Fruit fly (Drosophila melanogaster): ENCODE results near the gene CG6696.

The CG6696 gene

dm6 chrX:18657502-18657947, 4.4 kb downstream of the CG6696 start, which contains the start of gene fu (continued):
- TF ChIP-seq Oli (tag; optimal IDR thresholded peaks at IDR 0.05) (peak; percentile 4), Hr3 (GFP tag; optimal IDR thresholded peaks at IDR 0.05) (peak; percentile 2), CG17829 (tag; optimal IDR thresholded peaks at IDR 0.05) (peak; percentile 22), Hr51 (GFP tag; optimal IDR thresholded peaks at IDR 0.05) (peak in 1 of 2 experiments; percentile 31), sob (GFP tag; IDR thresholded peaks at IDR 0.05) (no peak)

DNA sequence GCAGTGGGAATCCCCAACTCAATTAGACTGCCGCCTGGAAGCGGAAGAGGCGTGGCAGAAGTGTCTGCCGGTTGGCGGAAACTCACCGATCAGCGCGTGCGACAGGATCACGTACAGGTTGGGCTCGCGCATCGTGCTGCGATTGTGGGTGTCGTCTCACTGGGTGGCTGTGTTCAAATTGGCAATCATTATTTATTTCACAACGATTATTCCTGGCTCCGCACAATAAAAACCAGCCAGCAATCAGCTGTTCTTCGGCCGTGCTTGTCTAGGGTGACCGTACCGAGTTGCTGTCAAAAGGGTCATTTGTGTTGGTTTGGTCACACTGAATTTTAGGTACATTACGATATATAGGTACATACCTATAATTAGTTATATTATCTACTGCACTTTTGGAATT, 4.9 kb downstream of the CG6696 start, which contains the start of gene CG6659:
CG6659 (minus strand) TSS at position 275 of the 400 bp plus-strand sequence.
- TF ChIP-seq kni (GFP tag; optimal IDR thresholded peaks at IDR 0.05) (no peak), h (optimal IDR thresholded peaks at IDR 0.05) (no peak), Hey (tag; optimal IDR thresholded peaks at IDR 0.05) (no peak), CG14441 (GFP tag; IDR thresholded peaks at IDR 0.05) (no peak), CG4617 (GFP tag; optimal IDR thresholded peaks at IDR 0.05; ENCODE audit: borderline replicate concordance) (peak; percentile 24), sna (GFP tag; IDR thresholded peaks at IDR 0.05; ENCODE audit: partially characterized antibody) (peak; percentile 46; the same call in 1 of the 2 replicates), H2.0 (GFP tag; IDR thresholded peaks at IDR 0.05) (no peak), cad (GFP tag; optimal IDR thresholded peaks at IDR 0.05) (no peak), stwl (tag; optimal IDR thresholded peaks at IDR 0.05) (peak; percentile 11), CTCF (GFP tag; optimal IDR thresholded peaks at IDR 0.05) (no peak), GATAe (GFP tag; conservative IDR thresholded peaks at IDR 0.05) (no peak), nerfin-2 (GFP tag; IDR thresholded peaks at IDR 0.05; ENCODE audit: partially characterized antibody) (no peak), CG4328 (GFP tag; optimal IDR thresholded peaks at IDR 0.05) (no peak), CG8359 (GFP tag; optimal IDR thresholded peaks at IDR 0.05; ENCODE audit: borderline replicate concordance) (no peak), CG34422 (GFP tag; IDR thresholded peaks at IDR 0.05) (0 out of 3 replicates have a peak, but pooled peaks have one; percentile 33), CG3281 (GFP tag; optimal IDR thresholded peaks at IDR 0.05) (no peak), prd (optimal IDR thresholded peaks at IDR 0.05) (no peak), prd (GFP tag; IDR thresholded peaks at IDR 0.05) (no peak), NC2α (GFP tag; optimal IDR thresholded peaks at IDR 0.05) (no peak), CG17186 (GFP tag; optimal IDR thresholded peaks at IDR 0.05) (no peak), nmo (GFP tag; optimal IDR thresholded peaks at IDR 0.05) (no peak), sens (GFP tag) (no peak), pita (GFP tag; optimal IDR thresholded peaks at IDR 0.05) (no peak), zen2 (GFP tag; IDR thresholded peaks at IDR 0.05; ENCODE audit: partially characterized antibody) (no peak), CG2678 (tag; optimal IDR thresholded peaks at IDR 0.05) (no peak), lov (optimal IDR thresholded peaks at IDR 0.05) (no peak), lov (GFP tag; IDR thresholded peaks at IDR 0.05) (no peak), dan (GFP tag; IDR thresholded peaks at IDR 0.05) (no peak), CG12769 (tag; optimal IDR thresholded peaks at IDR 0.05) (no peak), bowl (GFP tag; IDR thresholded peaks at IDR 0.05) (0 out of 2 replicates have a peak, but pooled peaks have one; percentile 19), NFAT (GFP tag; IDR thresholded peaks at IDR 0.05) (no peak), Aef1 (GFP tag; IDR thresholded peaks at IDR 0.05) (no peak), CG32772 (GFP tag; IDR thresholded peaks at IDR 0.05) (no peak), CG16863 (GFP tag; optimal IDR thresholded peaks at IDR 0.05) (no peak), BtbVII (GFP tag; optimal IDR thresholded peaks at IDR 0.05) (no peak), klu (GFP tag; IDR thresholded peaks at IDR 0.05) (no peak), Atf6 (GFP tag; IDR thresholded peaks at IDR 0.05) (no peak), da (GFP tag; optimal IDR thresholded peaks at IDR 0.05) (no peak), CG16779 (GFP tag; IDR thresholded peaks at IDR 0.05) (no peak), dati (GFP tag; IDR thresholded peaks at IDR 0.05) (no peak), caup (GFP tag; optimal IDR thresholded peaks at IDR 0.05; ENCODE audit: severe bottlenecking) (no peak), gce (GFP tag; IDR thresholded peaks at IDR 0.05) (no peak), CG6791 (GFP tag; IDR thresholded peaks at IDR 0.05; ENCODE audit: partially characterized antibody) (no peak), mam (GFP tag; optimal IDR thresholded peaks at IDR 0.05) (no peak), CG4707 (GFP tag; optimal IDR thresholded peaks at IDR 0.05) (no peak), CG2116 (GFP tag; optimal IDR thresholded peaks at IDR 0.05) (no peak)

Data from whole organism, embryonic.